Worm (Caenorhabditis elegans) whole organism, L1 larva: ENCODE results near the gene F36A4.3.

ENCODE experiments used
- C34B4.2 ChIP-seq: sonication (generic microtip); optimal IDR thresholded peaks from 2 replicates; lab custom pipeline; 2017; ENCODE audit warnings: mild to moderate bottlenecking, missing genetic modification characterization, missing compliant biosample characterization
- ceh-8 ChIP-seq: fragments of 200-800 bp; sonication (Bioruptor generic); optimal IDR thresholded peaks from 2 replicates; lab custom pipeline; 2018; ENCODE audit warnings: mild to moderate bottlenecking, missing genetic modification characterization, moderate library complexity, missing compliant biosample characterization
- dpl-1 ChIP-seq, 3 experiments: fragments of 150-350 bp in 2 of 3; sonication (generic microtip) in 1 of 3; optimal IDR thresholded peaks; 2 replicates each; lab custom pipeline; 2014 to 2017; ENCODE audit warnings: missing biosample characterization in 3 of 3, missing genetic modification characterization in 3 of 3, missing genetic modification reagents in 3 of 3
- egl-27 ChIP-seq, 2 experiments: fragments of 150-350 bp in 1 of 2; sonication (generic microtip); optimal IDR thresholded peaks; 3 replicates each; lab custom pipeline; 2017 to 2018; ENCODE audit warnings: missing biosample characterization in 2 of 2, missing genetic modification characterization in 2 of 2, missing genetic modification reagents in 2 of 2
- fkh-10 ChIP-seq: sonication (generic microtip); optimal IDR thresholded peaks from 2 replicates; lab custom pipeline; 2017; ENCODE audit warnings: missing biosample characterization, missing genetic modification reagents, missing genetic modification characterization
- jun-1 ChIP-seq: fragments of 150-350 bp; optimal IDR thresholded peaks from 2 replicates; lab custom pipeline; 2014; ENCODE audit warnings: missing biosample characterization, missing genetic modification reagents, missing genetic modification characterization
- lin-13 ChIP-seq: fragments of 150-350 bp; optimal IDR thresholded peaks from 2 replicates; lab custom pipeline; 2014; ENCODE audit warnings: missing biosample characterization, missing genetic modification reagents, missing genetic modification characterization
- lir-3 ChIP-seq: sonication (generic microtip); optimal IDR thresholded peaks from 2 replicates; lab custom pipeline; 2016; ENCODE audit warnings: mild to moderate bottlenecking, missing genetic modification characterization, moderate library complexity, missing compliant biosample characterization; ENCODE audit not compliant: poor library complexity
- lsy-2 ChIP-seq, 2 experiments: fragments of 150-350 bp; optimal IDR thresholded peaks; 2 replicates each; lab custom pipeline; 2014; ENCODE audit warnings: missing biosample characterization in 2 of 2, missing genetic modification characterization in 2 of 2
- nhr-77 ChIP-seq: fragments of 150-350 bp; optimal IDR thresholded peaks from 2 replicates; lab custom pipeline; 2014; ENCODE audit warnings: missing biosample characterization, missing genetic modification characterization
- pqm-1 ChIP-seq: sonication (generic microtip); optimal IDR thresholded peaks from 3 replicates; lab custom pipeline; 2017; ENCODE audit warnings: missing biosample characterization, missing genetic modification characterization
- sox-4 ChIP-seq: sonication (generic microtip); optimal IDR thresholded peaks from 2 replicates; lab custom pipeline; 2016; ENCODE audit warnings: missing genetic modification characterization, missing compliant biosample characterization
- zag-1 ChIP-seq: fragments of 150-350 bp; optimal IDR thresholded peaks from 2 replicates; lab custom pipeline; 2014; ENCODE audit warnings: missing biosample characterization, missing genetic modification characterization

DNA sequence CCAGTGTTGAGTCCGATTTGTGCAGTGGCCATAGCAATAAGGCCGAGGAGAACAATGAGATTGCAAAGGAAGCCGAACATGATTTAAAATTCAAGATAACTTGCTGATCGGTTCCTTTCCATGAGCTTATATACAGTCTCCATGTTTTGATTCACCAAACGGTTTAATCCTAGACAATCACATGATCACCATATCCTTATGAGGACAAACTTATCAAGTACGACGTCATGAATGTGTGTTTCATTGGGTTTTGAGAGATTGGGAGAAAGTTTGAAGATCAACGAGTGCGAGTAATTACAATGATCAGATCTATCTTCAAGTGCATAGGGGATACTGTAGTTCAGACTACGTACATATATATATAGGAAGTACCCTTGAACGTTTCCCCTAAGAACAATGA, 21.1 kb downstream of the F36A4.3 start, which contains the start of gene dct-7:
- TF ChIP-seq lir-3, result no peak
- TF ChIP-seq ceh-8 (GFP tag; lab: Kevin White, UChicago), result no peak
- no peak for TF ChIP-seq jun-1 (tag; lab: Kevin White, UChicago)
- no peak for TF ChIP-seq lsy-2 (tag; optimal IDR thresholded peaks at IDR 0.05; lab: Kevin White, UChicago)
- TF ChIP-seq fkh-10 (GFP tag; lab: Kevin White, UChicago), result no peak
- TF ChIP-seq nhr-77 (tag; lab: Kevin White, UChicago), result no peak
- TF ChIP-seq egl-27 (tag; optimal IDR thresholded peaks at IDR 0.05; lab: Kevin White, UChicago), result no peak
- TF ChIP-seq dpl-1 (GFP tag; optimal IDR thresholded peaks at IDR 0.05; lab: Kevin White, UChicago), result no peak
- no peak for TF ChIP-seq lin-13 (GFP tag; lab: Kevin White, UChicago)
- no peak for TF ChIP-seq C34B4.2 (tag; lab: Kevin White, UChicago)
- no peak for TF ChIP-seq zag-1 (tag; lab: Kevin White, UChicago)
- TF ChIP-seq sox-4 (tag; lab: Kevin White, UChicago), result no peak
- TF ChIP-seq pqm-1 (tag; lab: Kevin White, UChicago), result no peak
